Worm (Caenorhabditis elegans) whole organism, L1 larva: ENCODE results near the gene R13D11.10.

Source experiments
- ama-1 ChIP-seq: fragments of 150-350 bp; optimal IDR thresholded peaks from 2 replicates; lab custom pipeline; 2014
- ceh-90 ChIP-seq: sonication (generic microtip); optimal IDR thresholded peaks from 2 replicates; lab custom pipeline; 2016; ENCODE audit warnings: missing genetic modification characterization, missing compliant biosample characterization

- no peak for TF ChIP-seq ceh-90 (tag; lab: Kevin White, UChicago)
- TF ChIP-seq ama-1 (lab: Kevin White, UChicago) = peak; percentile 79
Observed at ce11 chrV:774875-775359, 38.1 kb downstream of the R13D11.10 start, which contains the start of gene srbc-58.
